Fruit fly (Drosophila melanogaster) whole organism: ENCODE measurements around the gene stumps.

ENCODE experiments used
- CG8478 ChIP-seq: fragments of >200 bp; optimal IDR thresholded peaks from 2 replicates; lab custom pipeline; 2018; ENCODE audit warnings: inconsistent platforms
- Dll ChIP-seq: fragments of >200 bp; optimal IDR thresholded peaks from 2 replicates; lab custom pipeline; 2017
- EcR ChIP-seq, 2 experiments: fragments of >200 bp; optimal IDR thresholded peaks; 2 replicates each; lab custom pipeline; 2017; ENCODE audit warnings: missing biosample characterization in 2 of 2, missing genetic modification characterization in 2 of 2, missing genetic modification reagents in 2 of 2
- pan ChIP-seq: fragments of >200 bp; optimal IDR thresholded peaks from 2 replicates; lab custom pipeline; 2017
- psq ChIP-seq: fragments of >200 bp; optimal IDR thresholded peaks from 2 replicates; lab custom pipeline; 2017
- usp ChIP-seq: fragments of >200 bp; optimal IDR thresholded peaks from 2 replicates; lab custom pipeline; 2017; ENCODE audit warnings: missing biosample characterization, missing genetic modification characterization, mixed read lengths

stumps gene

DNA sequence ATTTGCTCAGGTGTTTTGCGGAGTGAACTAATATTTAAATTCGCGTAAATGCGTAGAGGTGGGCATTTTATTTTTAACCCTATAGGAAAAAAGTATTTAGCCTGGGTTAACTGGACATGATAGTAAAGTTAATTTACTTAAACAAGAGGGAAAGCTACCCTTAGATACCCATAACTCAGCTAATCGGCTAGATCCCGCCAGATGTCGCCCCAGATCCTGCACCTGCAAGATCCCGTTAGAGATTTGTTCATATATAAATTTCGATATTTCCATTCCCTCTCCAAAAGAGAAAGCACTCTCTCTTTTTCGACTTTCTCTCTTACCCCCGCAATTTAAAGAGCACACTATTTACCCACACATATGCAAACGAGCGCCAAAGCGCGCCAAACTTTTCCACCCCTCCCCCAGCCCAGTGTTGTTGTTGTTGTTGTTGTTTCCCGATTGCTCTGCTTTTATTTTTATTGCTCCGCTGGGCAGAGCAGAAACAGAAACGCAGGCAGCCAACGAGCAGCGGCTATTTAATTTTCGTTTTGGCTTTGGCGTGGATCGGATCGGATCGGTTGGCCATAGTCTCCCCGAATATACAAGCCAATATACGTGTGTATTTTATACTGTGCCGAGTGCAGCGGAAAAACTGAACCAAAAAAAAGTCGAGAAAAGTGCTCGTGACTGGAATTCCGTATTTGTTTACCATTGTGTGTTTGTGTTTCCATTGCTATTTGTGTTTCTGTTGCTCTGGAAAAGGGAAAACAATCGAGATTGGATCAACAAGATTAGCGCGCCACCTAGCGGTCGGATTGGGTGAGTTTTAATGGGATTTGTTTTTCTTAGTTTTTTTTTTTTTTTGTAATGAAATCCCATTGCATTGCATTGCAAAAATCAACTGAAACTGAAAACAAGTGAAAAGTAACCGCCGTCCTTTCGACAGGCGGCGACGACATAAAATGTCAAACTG, at the start of gene stumps:
Gene stumps, plus strand, starts transcription at position 526 of the 955 bp plus-strand sequence.
- TF ChIP-seq pan (no peak), Dll (no peak), psq (lab: Kevin White, UChicago) (no peak), usp (GFP tag; lab: Kevin White, UChicago) (no peak), EcR (GFP tag; optimal IDR thresholded peaks at IDR 0.05; lab: Kevin White, UChicago) (no peak), CG8478 (lab: Kevin White, UChicago) (no peak)

DNA sequence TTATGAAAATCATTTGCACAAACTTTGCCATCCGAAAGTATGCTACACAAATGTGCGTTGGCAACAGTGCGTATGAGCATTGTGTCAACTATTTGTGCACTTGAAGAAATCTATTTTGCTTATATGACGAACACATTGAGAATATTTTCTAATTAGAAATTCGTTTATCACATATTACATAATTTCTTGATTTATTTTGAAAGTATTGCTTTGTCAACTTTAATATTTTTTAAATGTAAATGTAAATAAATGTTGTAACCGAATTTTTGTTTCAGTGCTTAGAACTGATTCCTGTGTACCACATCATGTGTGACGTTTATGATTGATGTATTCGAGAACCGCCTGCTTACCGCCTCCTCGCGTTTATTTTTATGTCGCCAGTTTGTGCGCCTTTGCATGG, 35.0 kb upstream of the stumps start:
- TF ChIP-seq pan (no peak), Dll (no peak), psq (lab: Kevin White, UChicago) (no peak)

DNA sequence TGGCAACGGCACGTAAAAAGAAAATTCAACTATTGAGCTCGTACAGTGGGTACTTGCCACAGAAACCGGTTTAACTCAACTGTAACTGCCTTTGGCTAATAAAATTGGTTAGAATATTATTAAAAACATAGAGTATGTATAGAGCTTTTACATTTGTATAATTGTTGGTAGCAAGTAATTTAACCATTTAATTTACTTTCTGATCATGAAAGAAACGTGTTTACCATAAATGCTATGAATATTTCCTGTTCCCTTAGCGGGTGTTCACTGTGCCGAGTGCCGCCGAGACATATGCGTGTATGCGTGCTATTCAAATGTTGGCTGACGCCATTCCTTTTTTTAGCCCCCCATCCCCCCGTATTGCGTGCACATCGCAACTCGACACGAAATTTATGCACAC, 28.3 kb upstream of the stumps start:
- TF ChIP-seq usp (GFP tag; lab: Kevin White, UChicago) (no peak), pan (no peak), CG8478 (lab: Kevin White, UChicago) (no peak), psq (lab: Kevin White, UChicago) (no peak), Dll (no peak), EcR (GFP tag; optimal IDR thresholded peaks at IDR 0.05; lab: Kevin White, UChicago) (no peak)

DNA sequence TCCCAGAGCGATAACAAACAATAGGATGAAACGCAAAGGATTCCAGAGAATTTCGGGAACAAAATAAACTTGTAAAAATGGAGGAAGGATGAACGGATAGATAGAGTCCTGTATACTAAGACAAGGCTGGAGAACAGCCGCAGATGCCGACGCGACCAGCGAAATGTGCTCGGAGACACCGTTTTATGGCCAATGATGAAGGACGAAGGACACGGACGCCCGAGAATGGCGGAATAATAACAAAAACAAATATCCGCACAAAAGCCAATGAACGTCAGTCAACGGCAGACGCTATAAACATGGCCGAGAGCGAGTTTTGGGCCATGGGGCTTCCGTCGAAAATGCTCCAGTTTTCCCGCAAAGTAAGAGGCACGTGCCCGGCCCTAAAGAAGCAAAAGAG, 22.0 kb upstream of the stumps start:
- TF ChIP-seq pan = no peak
- no peak for TF ChIP-seq psq (lab: Kevin White, UChicago)
- TF ChIP-seq Dll = no peak
- TF ChIP-seq EcR (GFP tag; optimal IDR thresholded peaks at IDR 0.05; lab: Kevin White, UChicago) = no peak
- no peak for TF ChIP-seq CG8478 (lab: Kevin White, UChicago)
- TF ChIP-seq usp (GFP tag; lab: Kevin White, UChicago) = no peak

DNA sequence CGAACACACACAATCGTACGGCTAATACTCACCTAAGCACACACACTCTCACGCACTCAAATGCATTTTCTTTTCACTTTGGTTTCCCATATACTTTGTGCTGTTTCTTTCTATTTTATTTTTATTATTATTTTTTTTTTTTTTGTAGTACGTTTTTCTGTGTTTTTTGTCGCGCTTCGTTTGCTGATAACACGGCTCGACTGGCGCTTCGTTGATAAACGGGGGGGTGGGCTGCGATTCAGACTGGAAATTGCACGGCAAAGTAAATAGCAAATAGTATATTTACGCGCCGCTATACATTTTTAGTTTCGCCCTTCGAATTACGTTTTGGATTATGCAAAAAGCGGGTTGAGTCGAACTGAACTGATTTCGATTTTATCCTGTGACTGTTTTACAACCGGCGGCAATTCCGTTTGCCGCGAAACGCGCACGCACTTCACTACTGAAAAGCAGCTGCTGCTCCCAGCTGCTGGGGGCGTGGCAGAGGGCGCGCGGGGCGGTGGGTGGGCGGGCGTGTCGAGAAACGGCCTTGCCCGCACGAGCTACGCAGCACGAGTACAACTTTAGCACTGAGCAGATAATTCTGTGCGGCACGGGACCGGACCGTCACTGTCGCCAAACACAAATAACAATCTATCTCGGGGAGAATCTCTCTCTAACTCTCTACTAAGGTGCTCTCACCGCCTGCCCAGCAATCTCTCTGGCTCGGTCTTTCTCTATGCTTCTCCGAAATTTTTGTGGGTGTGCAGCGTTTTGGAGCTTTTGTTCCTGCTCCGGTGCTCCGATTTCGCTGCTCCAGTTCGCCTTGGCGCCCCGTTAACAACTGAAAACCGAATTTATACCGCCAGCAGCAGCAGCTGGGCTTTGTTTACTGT, 19.3 kb upstream of the stumps start, which contains the start of gene Pde6:
Gene Pde6, minus strand, starts transcription at position 825 of the 875 bp plus-strand sequence.
- no peak for TF ChIP-seq psq (lab: Kevin White, UChicago)
- TF ChIP-seq EcR (GFP tag; optimal IDR thresholded peaks at IDR 0.05; lab: Kevin White, UChicago) = no peak
- TF ChIP-seq usp (GFP tag; lab: Kevin White, UChicago) = no peak
- no peak for TF ChIP-seq pan
- no peak for TF ChIP-seq Dll
- TF ChIP-seq CG8478 (lab: Kevin White, UChicago) = no peak

DNA sequence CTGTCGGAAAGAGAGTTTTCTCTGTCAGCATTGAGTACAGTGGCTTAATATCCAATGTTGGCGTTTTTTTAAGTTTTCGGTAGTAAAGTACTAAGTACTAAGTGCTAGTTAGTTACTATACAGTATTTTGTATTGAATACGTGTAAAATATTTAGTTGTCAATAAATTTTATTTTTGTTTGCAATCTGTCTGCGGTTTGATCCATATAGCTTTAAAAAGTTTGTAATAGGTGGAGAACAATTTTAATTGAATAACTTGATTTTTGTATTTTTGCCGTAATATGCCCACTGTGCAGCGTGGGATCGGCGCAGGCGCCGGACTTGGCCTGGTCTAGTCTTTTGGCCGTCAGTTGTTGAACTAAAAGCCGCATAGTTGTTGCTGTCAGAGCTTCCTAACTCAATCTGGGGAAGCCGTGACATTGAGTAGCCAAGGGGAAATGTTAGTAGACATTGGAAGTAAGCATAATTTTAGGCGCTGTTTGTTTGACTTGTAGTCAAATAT, 18.6 kb upstream of the stumps start:
- TF ChIP-seq pan = no peak
- no peak for TF ChIP-seq psq (lab: Kevin White, UChicago)
- TF ChIP-seq EcR (GFP tag; optimal IDR thresholded peaks at IDR 0.05; lab: Kevin White, UChicago) = no peak
- no peak for TF ChIP-seq CG8478 (lab: Kevin White, UChicago)
- TF ChIP-seq Dll = no peak

DNA sequence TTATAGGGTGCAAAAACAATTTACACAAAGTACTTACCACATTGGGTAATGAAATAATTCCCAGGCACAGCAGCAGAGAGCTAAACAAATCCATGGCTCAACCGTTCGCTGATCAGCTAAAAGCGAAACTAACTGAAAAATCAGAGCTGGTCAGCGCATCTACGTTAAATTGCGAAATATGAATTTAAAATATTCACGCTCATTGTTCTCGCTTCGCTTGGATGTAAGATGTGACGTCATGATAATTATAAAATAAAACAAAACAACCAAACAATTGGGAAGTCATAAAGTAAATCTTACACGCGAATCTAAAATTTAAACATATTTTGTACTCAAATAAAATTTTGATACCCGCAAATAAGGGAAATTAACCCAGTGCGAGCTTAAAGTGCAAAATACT, 17.1 kb upstream of the stumps start, which contains the start of gene CG14854:
Gene CG14854, minus strand, starts transcription at position 101 of the 400 bp plus-strand sequence.
- no peak for TF ChIP-seq psq (lab: Kevin White, UChicago)
- TF ChIP-seq pan = no peak
- no peak for TF ChIP-seq CG8478 (lab: Kevin White, UChicago)
- TF ChIP-seq EcR (GFP tag; optimal IDR thresholded peaks at IDR 0.05; lab: Kevin White, UChicago) = no peak
- TF ChIP-seq usp (GFP tag; lab: Kevin White, UChicago) = no peak
- TF ChIP-seq Dll = no peak

DNA sequence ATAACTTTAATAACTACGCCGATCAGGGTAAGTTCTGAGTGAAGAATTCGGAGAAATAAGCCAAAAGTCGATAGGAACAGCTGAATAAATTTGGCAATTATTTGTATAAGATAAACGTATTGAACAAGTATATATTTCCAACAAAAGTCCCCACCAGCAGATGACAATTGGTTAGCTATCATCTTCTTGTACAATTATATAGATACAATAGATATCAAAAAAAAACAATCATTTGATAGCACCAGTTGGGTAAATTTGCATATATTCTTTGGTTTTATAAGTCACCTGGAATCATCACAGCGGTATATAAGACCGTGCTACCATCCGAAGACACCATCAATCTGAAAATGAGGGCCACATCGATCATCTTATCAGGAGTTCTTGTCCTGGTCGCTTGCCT, 16.4 kb upstream of the stumps start, which contains the start of gene Jig:
Gene Jig, plus strand, starts transcription at position 301 of the 400 bp plus-strand sequence.
- no peak for TF ChIP-seq pan
- TF ChIP-seq CG8478 (lab: Kevin White, UChicago) = no peak
- no peak for TF ChIP-seq usp (GFP tag; lab: Kevin White, UChicago)
- TF ChIP-seq EcR (GFP tag; optimal IDR thresholded peaks at IDR 0.05; lab: Kevin White, UChicago) = no peak

DNA sequence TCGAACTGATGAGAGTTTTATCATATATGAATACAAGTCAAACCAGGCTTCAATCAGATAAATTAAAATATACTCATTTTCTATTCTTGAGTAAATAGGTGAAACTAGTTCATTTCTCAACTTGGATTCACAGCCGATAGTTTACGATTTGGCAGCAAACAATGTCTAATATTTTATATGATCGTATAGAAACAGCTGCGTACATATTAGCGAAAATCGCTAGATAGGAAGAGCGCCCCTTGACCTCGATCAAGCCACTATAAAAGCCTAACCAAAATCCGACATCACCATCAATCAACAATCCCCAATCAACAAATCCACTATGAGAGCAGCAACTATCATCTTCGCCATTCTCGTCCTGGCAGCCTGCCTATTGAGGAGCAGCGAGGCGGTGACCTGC, 15.0 kb upstream of the stumps start, which contains the start of gene CG14851:
Gene CG14851, plus strand, starts transcription at position 301 of the 400 bp plus-strand sequence.
- no peak for TF ChIP-seq pan
- TF ChIP-seq usp (GFP tag; lab: Kevin White, UChicago) = no peak
- no peak for TF ChIP-seq psq (lab: Kevin White, UChicago)
- no peak for TF ChIP-seq Dll
- no peak for TF ChIP-seq CG8478 (lab: Kevin White, UChicago)
- no peak for TF ChIP-seq EcR (GFP tag; optimal IDR thresholded peaks at IDR 0.05; lab: Kevin White, UChicago)

DNA sequence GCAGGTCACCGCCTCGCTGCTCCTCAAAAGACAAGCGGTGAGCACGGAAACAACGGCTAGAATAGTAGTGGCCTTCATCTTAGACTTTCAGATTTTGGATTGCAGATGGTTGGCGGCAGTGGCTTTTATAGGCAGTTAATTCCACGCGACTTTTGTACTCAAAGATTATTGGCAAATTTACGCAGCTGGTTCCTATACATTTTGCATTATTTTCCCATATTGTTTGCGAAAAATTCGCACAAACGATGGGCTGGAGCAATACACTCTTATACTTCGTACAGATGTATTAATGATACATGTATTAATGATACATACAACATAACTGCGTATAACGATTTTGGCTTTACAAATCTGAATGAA, 12.3 kb upstream of the stumps start, which contains the start of gene CG8087:
Gene CG8087, minus strand, starts transcription at position 101 of the 360 bp plus-strand sequence.
- TF ChIP-seq usp (GFP tag; lab: Kevin White, UChicago) (no peak), EcR (GFP tag; optimal IDR thresholded peaks at IDR 0.05; lab: Kevin White, UChicago) (no peak), Dll (no peak)
